Fruit fly (Drosophila melanogaster): ENCODE measurements around the gene CG4408.
A peak's percentile ranks its signal among the peaks of the same experiment; 100 is the strongest.

CG4408 gene

DNA sequence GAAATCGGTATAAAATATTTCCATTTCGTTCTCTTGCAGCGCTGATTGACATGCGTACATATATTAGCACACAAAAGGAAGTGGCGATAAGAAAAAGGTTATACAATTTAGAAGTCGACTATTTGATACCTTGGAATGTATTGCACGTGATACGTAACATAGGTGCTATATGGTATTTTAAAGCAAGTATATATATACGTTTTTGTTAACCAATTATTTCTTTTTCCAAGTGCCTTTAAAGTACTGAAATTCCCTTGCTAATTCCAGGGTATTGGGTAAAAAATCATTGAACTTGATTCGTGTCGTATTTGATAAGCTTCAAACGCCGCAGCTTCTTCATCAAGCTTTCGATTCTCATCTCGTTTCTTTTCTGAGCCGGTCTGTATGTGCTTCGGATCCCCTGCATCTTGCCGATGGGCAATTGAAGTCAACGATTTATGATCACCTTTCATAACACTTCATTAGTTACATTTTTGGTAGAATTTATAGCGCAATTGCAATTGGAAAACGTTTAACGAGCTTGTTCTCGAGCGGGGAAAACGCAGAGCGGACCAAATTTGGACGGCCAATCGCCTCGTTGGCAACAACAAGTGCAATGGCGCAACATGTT is at the start of gene CG4408 (continued):
- TF ChIP-seq pfk (GFP tag; optimal IDR thresholded peaks at IDR 0.05): no peak
- TF ChIP-seq CG4404 (GFP tag; IDR thresholded peaks at IDR 0.05): peak; percentile 21; the same call in 1 of the 2 replicates
- peak; percentile 73 for TF ChIP-seq vvl (GFP tag; IDR thresholded peaks at IDR 0.05)
- TF ChIP-seq CG10274 (GFP tag; optimal IDR thresholded peaks at IDR 0.05): peak; percentile 84
- TF ChIP-seq Rfx (GFP tag; IDR thresholded peaks at IDR 0.05): peak; percentile 38; the same call in 1 of the 2 replicates
- TF ChIP-seq lmd (GFP tag; IDR thresholded peaks at IDR 0.05): peak; percentile 52
- peak in 1 of 2 experiments; percentile 31 for TF ChIP-seq Hr51 (GFP tag; optimal IDR thresholded peaks at IDR 0.05)
- TF ChIP-seq abd-A (tag; optimal IDR thresholded peaks at IDR 0.05): no peak
- TF ChIP-seq D19B (GFP tag; optimal IDR thresholded peaks at IDR 0.05): peak; percentile 93
- no peak for TF ChIP-seq Ets97D (GFP tag; optimal IDR thresholded peaks at IDR 0.05)
- peak; percentile 51 for TF ChIP-seq CG17359 (tag; optimal IDR thresholded peaks at IDR 0.05)
- TF ChIP-seq prd (optimal IDR thresholded peaks at IDR 0.05): no peak
- TF ChIP-seq prd (GFP tag; IDR thresholded peaks at IDR 0.05): peak; percentile 65; the same call in 2 of the 3 replicates
- peak; percentile 31 for TF ChIP-seq dmrt99B (tag; optimal IDR thresholded peaks at IDR 0.05)
- TF ChIP-seq nmo (GFP tag; optimal IDR thresholded peaks at IDR 0.05): peak; percentile 34
- TF ChIP-seq gem (tag; optimal IDR thresholded peaks at IDR 0.05): peak; percentile 59
- TF ChIP-seq CG1233 (GFP tag; optimal IDR thresholded peaks at IDR 0.05): no peak
- peak; percentile 6 for TF ChIP-seq CG10267 (tag; optimal IDR thresholded peaks at IDR 0.05)
- TF ChIP-seq psq (GFP tag; optimal IDR thresholded peaks at IDR 0.05): no peak
- TF ChIP-seq CoRest (tag; optimal IDR thresholded peaks at IDR 0.05): peak; percentile 32
- no peak for TF ChIP-seq dati (GFP tag; IDR thresholded peaks at IDR 0.05)
- peak; percentile 17 for TF ChIP-seq CG12155 (GFP tag; optimal IDR thresholded peaks at IDR 0.05)
- TF ChIP-seq CG11085 (GFP tag; IDR thresholded peaks at IDR 0.05): peak; percentile 10; the same call in 1 of the 2 replicates
- peak; percentile 18; the same call in 1 of the 2 replicates for TF ChIP-seq al (GFP tag; IDR thresholded peaks at IDR 0.05)
- TF ChIP-seq Abd-B (GFP tag; optimal IDR thresholded peaks at IDR 0.05): peak; percentile 30
- TF ChIP-seq lbe (GFP tag; optimal IDR thresholded peaks at IDR 0.05): peak; percentile 86
- TF ChIP-seq slbo (GFP tag; IDR thresholded peaks at IDR 0.05): no peak
- TF ChIP-seq CG13424 (tag; optimal IDR thresholded peaks at IDR 0.05): peak; percentile 19
- TF ChIP-seq CG33213 (GFP tag; optimal IDR thresholded peaks at IDR 0.05): peak; percentile 9
- peak; percentile 58 for TF ChIP-seq lilli (GFP tag; optimal IDR thresholded peaks at IDR 0.05)
- peak; percentile 24 for TF ChIP-seq CG18262 (tag; optimal IDR thresholded peaks at IDR 0.05)
- peak in 1 of 2 experiments; percentile 11 for TF ChIP-seq dpn (GFP tag; optimal IDR thresholded peaks at IDR 0.05)
- TF ChIP-seq Hr3 (GFP tag; optimal IDR thresholded peaks at IDR 0.05): no peak
- TF ChIP-seq schlank (tag; optimal IDR thresholded peaks at IDR 0.05): no peak
- no peak for TF ChIP-seq kni (GFP tag; optimal IDR thresholded peaks at IDR 0.05)
- TF ChIP-seq CG12744 (GFP tag; optimal IDR thresholded peaks at IDR 0.05): no peak
- TF ChIP-seq scrt (GFP tag; optimal IDR thresholded peaks at IDR 0.05): peak; percentile 6
- peak; percentile 43 for TF ChIP-seq cwo (GFP tag; optimal IDR thresholded peaks at IDR 0.05)
- no peak for TF ChIP-seq Elba2 (GFP tag; optimal IDR thresholded peaks at IDR 0.05)
- TF ChIP-seq bab2 (GFP tag; optimal IDR thresholded peaks at IDR 0.05): peak; percentile 9
- peak; percentile 37; the same call in 1 of the 2 replicates for TF ChIP-seq sisA (GFP tag; IDR thresholded peaks at IDR 0.05)
- no peak for TF ChIP-seq TFAM (GFP tag; optimal IDR thresholded peaks at IDR 0.05)
- TF ChIP-seq CG8089 (GFP tag; optimal IDR thresholded peaks at IDR 0.05): no peak
- TF ChIP-seq CG2120 (GFP tag; optimal IDR thresholded peaks at IDR 0.05): peak; percentile 72
- TF ChIP-seq ci (GFP tag; IDR thresholded peaks at IDR 0.05): 0 out of 3 replicates have a peak, but pooled peaks have one; percentile 20
- TF ChIP-seq ab (GFP tag; optimal IDR thresholded peaks at IDR 0.05): no peak
- peak; percentile 16 for TF ChIP-seq CG4424 (GFP tag; optimal IDR thresholded peaks at IDR 0.05)
- peak; percentile 70 for TF ChIP-seq Drgx (GFP tag; IDR thresholded peaks at IDR 0.05)
- no peak for TF ChIP-seq eyg (GFP tag; optimal IDR thresholded peaks at IDR 0.05)
- TF ChIP-seq CG7839 (tag; optimal IDR thresholded peaks at IDR 0.05): peak; percentile 57

Measured in whole organism, embryonic.